Worm (Caenorhabditis elegans) whole organism, L3 larva: ENCODE measurements around the gene unc-2.
A peak's percentile ranks its signal among the peaks of the same experiment; 100 is the strongest.

Experiments used
- ama-1 ChIP-seq: fragments of 150-350 bp; optimal IDR thresholded peaks from 2 replicates; lab custom pipeline; 2018
- egl-27 ChIP-seq: sonication (generic microtip); optimal IDR thresholded peaks from 4 replicates; lab custom pipeline; 2017; ENCODE audit warnings: missing biosample characterization, missing genetic modification reagents, missing genetic modification characterization
- elt-2 ChIP-seq: sonication (generic microtip); optimal IDR thresholded peaks from 2 replicates; lab custom pipeline; 2016; ENCODE audit warnings: missing genetic modification reagents, mild to moderate bottlenecking, missing genetic modification characterization, missing compliant biosample characterization
- elt-3 ChIP-seq, 3 experiments: fragments of 150-350 bp in 1 of 3; sonication (generic microtip) in 2 of 3; optimal IDR thresholded peaks; 2 replicates in 2 of 3; 4 replicates in 1 of 3; lab custom pipeline; 2014 to 2017; ENCODE audit warnings: missing biosample characterization in 3 of 3, missing genetic modification characterization in 3 of 3
- lin-39 ChIP-seq: fragments of 150-350 bp; optimal IDR thresholded peaks from 2 replicates; lab custom pipeline; 2018; ENCODE audit warnings: missing biosample characterization, missing genetic modification reagents, missing genetic modification characterization
- nhr-11 ChIP-seq: fragments of 150-350 bp; optimal IDR thresholded peaks from 2 replicates; lab custom pipeline; 2014; ENCODE audit warnings: missing biosample characterization, missing genetic modification characterization
- pha-4 ChIP-seq: fragments of 150-350 bp; optimal IDR thresholded peaks from 2 replicates; lab custom pipeline; 2014; ENCODE audit warnings: missing biosample characterization, missing genetic modification reagents, missing genetic modification characterization
- pqm-1 ChIP-seq: fragments of 150-350 bp; optimal IDR thresholded peaks from 2 replicates; lab custom pipeline; 2017; ENCODE audit warnings: missing biosample characterization, missing genetic modification characterization, inconsistent platforms
- skn-1 ChIP-seq: fragments of 150-350 bp; optimal IDR thresholded peaks from 2 replicates; lab custom pipeline; 2014; ENCODE audit warnings: missing biosample characterization, missing genetic modification characterization
- snpc-4 ChIP-seq: fragments of 150-350 bp; optimal IDR thresholded peaks from 2 replicates; lab custom pipeline; 2014; ENCODE audit warnings: missing biosample characterization, missing genetic modification characterization
- tbx-2 ChIP-seq: sonication (generic microtip); optimal IDR thresholded peaks from 2 replicates; lab custom pipeline; 2016; ENCODE audit warnings: mild to moderate bottlenecking, missing genetic modification characterization, missing compliant biosample characterization
- zag-1 ChIP-seq: fragments of 150-350 bp; optimal IDR thresholded peaks from 2 replicates; lab custom pipeline; 2014; ENCODE audit warnings: missing biosample characterization, missing genetic modification characterization

ce11 chrX:2694725-2695124, 68.6 kb downstream of the unc-2 start, which contains the start of gene T02C5.1:
- TF ChIP-seq egl-27 (tag; lab: Kevin White, UChicago) = no peak
- TF ChIP-seq ama-1 (lab: Kevin White, UChicago) = no peak
- TF ChIP-seq tbx-2 (tag; lab: Kevin White, UChicago) = no peak
- TF ChIP-seq elt-3 (tag; optimal IDR thresholded peaks at IDR 0.05; lab: Kevin White, UChicago) = no peak
- TF ChIP-seq nhr-11 = no peak
- no peak for TF ChIP-seq lin-39 (tag; lab: Kevin White, UChicago)
- no peak for TF ChIP-seq snpc-4 (tag; lab: Kevin White, UChicago)
- TF ChIP-seq pha-4 (tag; lab: Kevin White, UChicago) = peak; percentile 39
- peak; percentile 74 for TF ChIP-seq elt-2 (tag; lab: Kevin White, UChicago)
- TF ChIP-seq skn-1 = no peak
- TF ChIP-seq zag-1 (tag; lab: Kevin White, UChicago) = no peak
- peak; percentile 46 for TF ChIP-seq pqm-1
